Fruit fly (Drosophila melanogaster): Measurements from ENCODE around the gene Glyp.
A peak's percentile ranks its signal among the peaks of the same experiment; 100 is the strongest.

Gene Glyp

dm6 chr2L:2179366-2179765, 48.8 kb downstream of the Glyp start (continued):
- peak; percentile 71; the same call in 2 of the 3 replicates for TF ChIP-seq ase (GFP tag; IDR thresholded peaks at IDR 0.05)
- peak; percentile 55 for TF ChIP-seq oc (tag; optimal IDR thresholded peaks at IDR 0.05)
- peak; percentile 33; the same call in 1 of the 2 replicates for TF ChIP-seq Taf1 (GFP tag; IDR thresholded peaks at IDR 0.05)
- peak; percentile 72; the same call in 2 of the 3 replicates for TF ChIP-seq CG11456 (GFP tag; IDR thresholded peaks at IDR 0.05)
- 0 out of 3 replicates have a peak, but pooled peaks have one; percentile 48 for TF ChIP-seq CG6175 (GFP tag; IDR thresholded peaks at IDR 0.05)
- 0 out of 3 replicates have a peak, but pooled peaks have one; percentile 50 for TF ChIP-seq CG2199 (GFP tag; IDR thresholded peaks at IDR 0.05)
- peak; percentile 31 for TF ChIP-seq CG34376 (GFP tag; optimal IDR thresholded peaks at IDR 0.05)
- TF ChIP-seq HLH3B (GFP tag; IDR thresholded peaks at IDR 0.05) = peak; percentile 81
- no peak for TF ChIP-seq Spps (tag; optimal IDR thresholded peaks at IDR 0.05)
- TF ChIP-seq CG15269 (tag; optimal IDR thresholded peaks at IDR 0.05) = peak; percentile 82
- peak; percentile 62; the same call in 2 of the 3 replicates for TF ChIP-seq zfh1 (GFP tag; IDR thresholded peaks at IDR 0.05)
- TF ChIP-seq CG6654 (GFP tag; optimal IDR thresholded peaks at IDR 0.05) = peak; percentile 12
- peak; percentile 58 for TF ChIP-seq CG14667 (GFP tag; IDR thresholded peaks at IDR 0.05)
- peak; percentile 21 for TF ChIP-seq Ets97D (GFP tag; optimal IDR thresholded peaks at IDR 0.05)
- TF ChIP-seq CG11560 (tag; IDR thresholded peaks at IDR 0.05) = peak; percentile 57; the same call in 1 of the 3 replicates
- TF ChIP-seq esg (GFP tag; conservative IDR thresholded peaks at IDR 0.05) = peak; percentile 59; the same call in 1 of the 2 replicates
- TF ChIP-seq NC2α (GFP tag; optimal IDR thresholded peaks at IDR 0.05) = peak; percentile 67
- peak; percentile 74 for TF ChIP-seq tgo (GFP tag; IDR thresholded peaks at IDR 0.05)
- peak; percentile 33; the same call in 2 of the 3 replicates for TF ChIP-seq B-H1 (GFP tag; IDR thresholded peaks at IDR 0.05)
- TF ChIP-seq Scr (GFP tag; IDR thresholded peaks at IDR 0.05; ENCODE audit: partially characterized antibody) = no peak
- peak; percentile 64 for TF ChIP-seq chm (GFP tag; IDR thresholded peaks at IDR 0.05)
- TF ChIP-seq Aef1 (GFP tag; IDR thresholded peaks at IDR 0.05) = peak; percentile 63
- no peak for TF ChIP-seq tna (GFP tag; IDR thresholded peaks at IDR 0.05; ENCODE audit: partially characterized antibody)
- no peak for TF ChIP-seq CG8478 (optimal IDR thresholded peaks at IDR 0.05)
- TF ChIP-seq chinmo (GFP tag; IDR thresholded peaks at IDR 0.05; ENCODE audit: partially characterized antibody) = no peak; the same call in 3 of the 4 replicates
- no peak for TF ChIP-seq lola (GFP tag; optimal IDR thresholded peaks at IDR 0.05)
- no peak for TF ChIP-seq CG2202 (tag; optimal IDR thresholded peaks at IDR 0.05)
- TF ChIP-seq jing (GFP tag; optimal IDR thresholded peaks at IDR 0.05) = peak; percentile 63
- peak; percentile 13 for TF ChIP-seq CG1529 (GFP tag; optimal IDR thresholded peaks at IDR 0.05)
- TF ChIP-seq CG15479 (GFP tag; optimal IDR thresholded peaks at IDR 0.05) = no peak
- TF ChIP-seq pita (GFP tag; optimal IDR thresholded peaks at IDR 0.05) = no peak
- TF ChIP-seq tll (GFP tag; optimal IDR thresholded peaks at IDR 0.05) = no peak
- TF ChIP-seq Deaf1 (tag; optimal IDR thresholded peaks at IDR 0.05) = peak; percentile 16
- peak; percentile 83 for TF ChIP-seq stc (GFP tag; IDR thresholded peaks at IDR 0.05)
- no peak for TF ChIP-seq repo (GFP tag; optimal IDR thresholded peaks at IDR 0.05)
- TF ChIP-seq CG7928 (GFP tag; optimal IDR thresholded peaks at IDR 0.05) = peak; percentile 40
- TF ChIP-seq CG17186 (GFP tag; optimal IDR thresholded peaks at IDR 0.05) = no peak
- peak; percentile 86 for TF ChIP-seq CG2678 (tag; optimal IDR thresholded peaks at IDR 0.05)
- TF ChIP-seq CG7745 (tag; optimal IDR thresholded peaks at IDR 0.05) = no peak
- peak; percentile 75 for TF ChIP-seq CG12155 (GFP tag; optimal IDR thresholded peaks at IDR 0.05)
- no peak for TF ChIP-seq odd (GFP tag; optimal IDR thresholded peaks at IDR 0.05)
- TF ChIP-seq CG9727 (GFP tag; optimal IDR thresholded peaks at IDR 0.05) = peak; percentile 25
- TF ChIP-seq so (GFP tag; IDR thresholded peaks at IDR 0.05) = peak; percentile 80; the same call in 2 of the 3 replicates
- TF ChIP-seq slbo (GFP tag; IDR thresholded peaks at IDR 0.05) = peak; percentile 89
- TF ChIP-seq bcd (GFP tag; optimal IDR thresholded peaks at IDR 0.05) = peak; percentile 79
- TF ChIP-seq luna (GFP tag; optimal IDR thresholded peaks at IDR 0.05) = peak; percentile 21
- TF ChIP-seq CG6854 (GFP tag; optimal IDR thresholded peaks at IDR 0.05) = no peak
- peak; percentile 27 for TF ChIP-seq CG9876 (GFP tag; optimal IDR thresholded peaks at IDR 0.05)
- TF ChIP-seq Dip2 (GFP tag; IDR thresholded peaks at IDR 0.05) = no peak
- TF ChIP-seq mld (GFP tag; IDR thresholded peaks at IDR 0.05; ENCODE audit: partially characterized antibody) = no peak
- TF ChIP-seq CG17829 (tag; optimal IDR thresholded peaks at IDR 0.05) = peak; percentile 53
